Worm (Caenorhabditis elegans): ENCODE data around the gene dhp-2.

DNA sequence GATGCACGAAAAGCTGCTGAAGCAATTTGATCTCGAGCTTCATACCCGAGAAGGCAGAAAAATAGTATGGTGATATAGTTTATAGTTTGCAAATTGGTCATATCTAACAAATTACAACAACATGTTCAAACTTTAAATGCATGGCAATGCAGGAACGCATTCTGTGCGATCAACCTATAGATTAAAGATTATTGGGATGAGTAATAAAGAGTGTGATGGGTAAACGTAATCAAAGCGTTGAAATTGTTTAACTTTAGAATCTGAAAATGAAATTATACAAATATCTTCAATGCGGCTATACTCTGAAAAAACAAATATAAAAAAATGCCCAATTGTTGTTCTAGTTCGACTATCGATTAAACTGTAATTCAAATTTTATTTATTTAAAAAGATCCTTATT, 1.6 kb upstream of the dhp-2 start, which contains the start of gene C47E12.14:
- no peak for TF ChIP-seq ama-1 (optimal IDR thresholded peaks at IDR 0.05)
- no peak for TF ChIP-seq hnd-1 (tag; optimal IDR thresholded peaks at IDR 0.05)
- TF ChIP-seq aly-1 (tag; optimal IDR thresholded peaks at IDR 0.05), result no peak
